Worm (Caenorhabditis elegans) whole organism, late embryonic: ENCODE results near the gene K04C1.2.

Experiments used
- C08G9.2 ChIP-seq: sonication (generic microtip); optimal IDR thresholded peaks from 2 replicates; lab custom pipeline; 2016; ENCODE audit warnings: mild to moderate bottlenecking, missing genetic modification characterization, moderate library complexity, missing compliant biosample characterization
- C38D4.7 ChIP-seq: fragments of 200-800 bp; sonication (Bioruptor generic); optimal IDR thresholded peaks from 2 replicates; lab custom pipeline; 2018; ENCODE audit warnings: mild to moderate bottlenecking, missing genetic modification characterization, moderate library complexity, missing compliant biosample characterization
- F13H6.1 ChIP-seq: sonication (generic microtip); optimal IDR thresholded peaks from 2 replicates; lab custom pipeline; 2016; ENCODE audit warnings: missing genetic modification characterization, missing compliant biosample characterization
- Y22D7AL.16 ChIP-seq: sonication (generic microtip); optimal IDR thresholded peaks from 2 replicates; lab custom pipeline; 2016; ENCODE audit warnings: missing genetic modification characterization, missing compliant biosample characterization
- ceh-14 ChIP-seq: sonication (generic microtip); optimal IDR thresholded peaks from 2 replicates; lab custom pipeline; 2016; ENCODE audit warnings: missing genotype, missing genetic modification characterization, missing compliant biosample characterization
- ceh-2 ChIP-seq: sonication (generic microtip); optimal IDR thresholded peaks from 2 replicates; lab custom pipeline; 2016; ENCODE audit warnings: missing genotype, missing genetic modification characterization, missing compliant biosample characterization
- ceh-22 ChIP-seq: sonication (generic microtip); optimal IDR thresholded peaks from 2 replicates; lab custom pipeline; 2017; ENCODE audit warnings: missing biosample characterization, missing genetic modification characterization
- ceh-24 ChIP-seq: sonication (generic microtip); optimal IDR thresholded peaks from 2 replicates; lab custom pipeline; 2016; ENCODE audit warnings: mild to moderate bottlenecking, missing genetic modification characterization, missing compliant biosample characterization
- ceh-30 ChIP-seq: fragments of 150-350 bp; optimal IDR thresholded peaks from 2 replicates; lab custom pipeline; 2014; ENCODE audit warnings: missing biosample characterization, missing genetic modification characterization
- ceh-48 ChIP-seq: sonication (generic microtip); optimal IDR thresholded peaks from 2 replicates; lab custom pipeline; 2016; ENCODE audit warnings: missing genetic modification characterization, inconsistent platforms, missing compliant biosample characterization
- ceh-9 ChIP-seq: sonication (generic microtip); optimal IDR thresholded peaks from 2 replicates; lab custom pipeline; 2016; ENCODE audit warnings: mild to moderate bottlenecking, missing genetic modification characterization, inconsistent platforms, missing compliant biosample characterization
- dmd-4 ChIP-seq: sonication (generic microtip); optimal IDR thresholded peaks from 2 replicates; lab custom pipeline; 2016; ENCODE audit warnings: borderline replicate concordance, missing genetic modification characterization, missing compliant biosample characterization
- dve-1 ChIP-seq: sonication (generic microtip); optimal IDR thresholded peaks from 2 replicates; lab custom pipeline; 2017; ENCODE audit warnings: antibody characterized with exemption, mild to moderate bottlenecking, missing genetic modification characterization, missing compliant biosample characterization
- elt-2 ChIP-seq: sonication (generic microtip); optimal IDR thresholded peaks from 2 replicates; lab custom pipeline; 2016; ENCODE audit warnings: missing genetic modification reagents, missing genetic modification characterization, missing compliant biosample characterization
- ets-4 ChIP-seq: sonication (generic microtip); optimal IDR thresholded peaks from 2 replicates; lab custom pipeline; 2016; ENCODE audit warnings: missing genetic modification characterization, missing compliant biosample characterization
- fkh-10 ChIP-seq: fragments of 150-350 bp; optimal IDR thresholded peaks from 2 replicates; lab custom pipeline; 2014; ENCODE audit warnings: missing biosample characterization, missing genetic modification reagents, missing genetic modification characterization
- fkh-6 ChIP-seq: sonication (generic microtip); optimal IDR thresholded peaks from 2 replicates; lab custom pipeline; 2016; ENCODE audit warnings: missing genetic modification characterization, missing compliant biosample characterization
- gmeb-2 ChIP-seq: sonication (generic microtip); optimal IDR thresholded peaks from 2 replicates; lab custom pipeline; 2016; ENCODE audit warnings: missing genetic modification characterization, inconsistent platforms, missing compliant biosample characterization
- hlh-13 ChIP-seq: fragments of 200-800 bp; sonication (Bioruptor generic); optimal IDR thresholded peaks from 2 replicates; lab custom pipeline; 2018; ENCODE audit warnings: mild to moderate bottlenecking, missing genetic modification characterization, missing compliant biosample characterization
- hlh-6 ChIP-seq: sonication (generic microtip); optimal IDR thresholded peaks from 2 replicates; lab custom pipeline; 2016; ENCODE audit warnings: missing genotype, missing genetic modification characterization, missing compliant biosample characterization
- madf-2 ChIP-seq: sonication (generic microtip); optimal IDR thresholded peaks from 2 replicates; lab custom pipeline; 2017; ENCODE audit warnings: missing genetic modification characterization, missing compliant biosample characterization
- mec-3 ChIP-seq: sonication (generic microtip); optimal IDR thresholded peaks from 2 replicates; lab custom pipeline; 2016; ENCODE audit warnings: borderline replicate concordance, missing genetic modification characterization, missing compliant biosample characterization
- nfya-1 ChIP-seq: sonication (generic microtip); optimal IDR thresholded peaks from 2 replicates; lab custom pipeline; 2017; ENCODE audit warnings: missing genetic modification characterization, mild to moderate bottlenecking, missing compliant biosample characterization, antibody characterized with exemption, moderate library complexity
- nhr-232 ChIP-seq: sonication (generic microtip); optimal IDR thresholded peaks from 2 replicates; lab custom pipeline; 2016; ENCODE audit warnings: missing genetic modification characterization, missing compliant biosample characterization
- npax-4 ChIP-seq: sonication (generic microtip); optimal IDR thresholded peaks from 2 replicates; lab custom pipeline; 2016; ENCODE audit warnings: missing genetic modification characterization, missing compliant biosample characterization
- odd-2 ChIP-seq: sonication (generic microtip); optimal IDR thresholded peaks from 2 replicates; lab custom pipeline; 2017; ENCODE audit warnings: antibody characterized with exemption, mild to moderate bottlenecking, missing genetic modification characterization, missing compliant biosample characterization
- pag-3 ChIP-seq: sonication (generic microtip); optimal IDR thresholded peaks from 2 replicates; lab custom pipeline; 2016; ENCODE audit warnings: missing compliant biosample characterization, missing genetic modification characterization, borderline replicate concordance
- pat-9 ChIP-seq: fragments of 200-800 bp; sonication (Bioruptor generic); optimal IDR thresholded peaks from 2 replicates; lab custom pipeline; 2018; ENCODE audit warnings: mild to moderate bottlenecking, missing genetic modification characterization, moderate library complexity, missing compliant biosample characterization
- pha-2 ChIP-seq: sonication (generic microtip); optimal IDR thresholded peaks from 2 replicates; lab custom pipeline; 2017; ENCODE audit warnings: mild to moderate bottlenecking, missing genetic modification characterization, missing compliant biosample characterization
- pqm-1 ChIP-seq: sonication (generic microtip); optimal IDR thresholded peaks from 2 replicates; lab custom pipeline; 2016; ENCODE audit warnings: missing genetic modification characterization, missing compliant biosample characterization
- pros-1 ChIP-seq: fragments of 150-350 bp; optimal IDR thresholded peaks from 2 replicates; lab custom pipeline; 2014; ENCODE audit warnings: missing biosample characterization, missing genetic modification reagents, missing genetic modification characterization
- ref-2 ChIP-seq: sonication (generic microtip); optimal IDR thresholded peaks from 2 replicates; lab custom pipeline; 2016; ENCODE audit warnings: missing genetic modification characterization, missing compliant biosample characterization
- rnt-1 ChIP-seq: sonication (generic microtip); optimal IDR thresholded peaks from 2 replicates; lab custom pipeline; 2016; ENCODE audit warnings: missing genetic modification characterization, missing compliant biosample characterization
- sox-2 ChIP-seq: fragments of 200-800 bp; sonication (Bioruptor generic); IDR thresholded peaks from 2 replicates; pipeline ENCODE4 v1.3.6; 2022; ENCODE audit warnings: missing genetic modification reagents, missing genetic modification characterization, missing compliant biosample characterization
- unc-42 ChIP-seq: sonication (generic microtip); optimal IDR thresholded peaks from 2 replicates; lab custom pipeline; 2016; ENCODE audit warnings: missing genotype, missing genetic modification characterization, missing compliant biosample characterization
- unc-86 ChIP-seq: sonication (generic microtip); optimal IDR thresholded peaks from 2 replicates; lab custom pipeline; 2016; ENCODE audit warnings: missing genetic modification characterization, missing compliant biosample characterization
- ztf-16 ChIP-seq: sonication (generic microtip); optimal IDR thresholded peaks from 2 replicates; lab custom pipeline; 2017; ENCODE audit warnings: missing genetic modification characterization, missing compliant biosample characterization

The K04C1.2 gene

DNA sequence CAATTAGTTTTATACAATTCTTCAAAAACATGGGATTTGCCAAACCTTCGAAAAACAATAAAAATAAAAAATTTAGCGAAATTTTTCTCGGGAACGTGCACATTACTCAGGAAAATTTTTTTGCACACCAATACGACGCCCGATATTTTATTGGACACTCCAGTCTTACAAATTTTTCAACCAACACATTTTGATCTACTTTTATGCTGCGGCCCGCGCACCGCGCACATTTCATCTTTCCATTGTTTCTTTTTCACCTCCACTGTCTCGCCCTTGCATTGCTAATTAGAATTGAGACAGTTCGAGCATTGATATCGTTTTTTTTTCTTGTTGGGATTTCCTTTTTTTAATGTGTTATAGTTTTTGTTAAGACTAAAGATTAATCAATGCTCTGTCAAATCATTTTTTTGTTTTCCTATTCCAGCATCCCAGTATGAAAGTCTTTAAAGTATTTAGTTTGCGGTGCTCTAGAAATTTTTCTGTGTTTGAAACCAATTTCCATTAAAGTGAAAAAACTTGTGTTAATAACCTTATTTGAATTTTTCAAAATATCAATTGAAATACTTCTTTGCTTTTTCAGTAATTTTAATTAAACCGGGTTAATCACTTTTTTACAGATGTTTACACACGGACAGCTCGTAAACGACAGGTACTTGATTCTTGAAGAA lies 9.1 kb downstream of the K04C1.2 start, which contains the start of gene K04C1.5:
Gene K04C1.5 (plus strand): TSS at position 618 of the 668 bp plus-strand sequence.
- TF ChIP-seq pat-9: no peak
- no peak for TF ChIP-seq dmd-4 (tag; lab: Kevin White, UChicago)
- TF ChIP-seq unc-42 (tag; lab: Kevin White, UChicago): no peak
- TF ChIP-seq elt-2: no peak
- no peak for TF ChIP-seq pqm-1 (tag; lab: Kevin White, UChicago)
- no peak for TF ChIP-seq ceh-22
- TF ChIP-seq pha-2: no peak
- no peak for TF ChIP-seq ceh-48 (tag; lab: Kevin White, UChicago)
- no peak for TF ChIP-seq ceh-30
- TF ChIP-seq ref-2 (tag; lab: Kevin White, UChicago): no peak
- no peak for TF ChIP-seq ceh-2 (tag; lab: Kevin White, UChicago)

DNA sequence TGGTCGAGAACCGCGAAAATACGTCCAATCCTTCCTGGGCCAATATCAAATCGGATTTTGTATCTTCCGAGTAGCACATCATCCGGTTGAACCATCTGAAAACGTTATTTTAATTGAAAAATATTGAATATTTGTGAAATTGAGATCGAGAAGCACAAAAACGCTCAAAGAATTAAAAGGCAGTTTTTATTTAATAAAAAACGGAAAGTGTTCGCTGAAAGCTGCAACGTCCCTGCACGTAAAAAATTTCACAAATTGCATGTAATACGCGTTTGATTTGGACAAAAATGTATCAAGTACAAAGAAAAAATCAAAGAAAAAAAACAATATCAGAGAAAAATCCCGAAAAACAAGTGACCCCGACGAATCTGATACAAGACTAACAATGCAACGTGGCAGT lies 13.5 kb downstream of the K04C1.2 start, which contains the start of gene E02H4.6:
Gene E02H4.6 (minus strand): TSS at position 101 of the 400 bp plus-strand sequence.
- TF ChIP-seq Y22D7AL.16 (tag; lab: Kevin White, UChicago) (no peak), pat-9 (no peak), hlh-6 (tag; lab: Kevin White, UChicago) (no peak)

DNA sequence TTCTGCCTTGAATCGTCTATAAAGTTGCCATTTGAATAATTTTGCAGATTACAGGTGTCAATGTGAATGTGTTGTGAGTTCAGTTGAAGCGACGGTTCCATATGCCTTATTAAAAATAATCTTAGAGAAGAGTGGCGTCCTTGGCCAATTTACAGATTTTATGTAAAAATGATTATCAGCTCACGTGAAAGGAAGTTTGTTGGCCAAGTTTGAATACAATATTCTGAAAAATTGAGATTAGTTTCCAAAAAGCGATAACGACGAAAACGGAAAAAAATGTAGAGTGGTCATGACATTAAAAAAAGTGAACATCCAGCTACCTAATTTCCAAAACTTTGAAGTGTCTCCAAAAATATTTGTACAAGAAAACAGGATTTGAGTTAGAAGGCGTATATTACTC lies 16.5 kb downstream of the K04C1.2 start, which contains the start of gene E02H4.5:
Gene E02H4.5 (minus strand): TSS at position 101 of the 400 bp plus-strand sequence.
- TF ChIP-seq ztf-16 (tag; lab: Kevin White, UChicago) (no peak), hlh-6 (tag; lab: Kevin White, UChicago) (no peak), ceh-24 (tag; lab: Kevin White, UChicago) (no peak), odd-2 (tag; lab: Kevin White, UChicago) (no peak), C08G9.2 (tag; lab: Kevin White, UChicago) (no peak), hlh-13 (no peak), madf-2 (tag; lab: Kevin White, UChicago) (no peak), npax-4 (no peak), fkh-6 (tag; lab: Kevin White, UChicago) (no peak), sox-2 (GFP tag; lab: Robert Waterston, UW) (no peak), nfya-1 (tag; lab: Kevin White, UChicago) (no peak)

DNA sequence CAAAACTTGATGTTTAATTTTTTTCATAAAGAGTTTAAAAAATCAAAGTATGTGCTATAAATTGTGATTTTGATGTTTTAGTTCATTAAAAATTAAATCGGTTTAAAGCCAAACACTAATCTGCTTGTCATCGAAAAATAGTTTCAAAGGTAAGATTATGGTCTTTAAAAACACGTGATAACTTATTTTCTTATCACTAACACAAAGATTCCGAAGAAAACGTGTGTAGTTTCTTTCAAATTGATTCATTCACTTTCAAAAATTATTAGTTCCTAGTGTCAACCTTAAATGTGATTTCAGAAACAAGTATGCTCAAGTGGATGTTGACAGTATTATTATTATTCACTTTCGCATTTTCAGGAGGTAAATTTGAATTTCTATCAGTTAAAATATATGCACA lies 17.5 kb downstream of the K04C1.2 start, which contains the start of gene E02H4.7:
Gene E02H4.7 (plus strand): TSS at position 301 of the 400 bp plus-strand sequence.
- no peak for TF ChIP-seq gmeb-2 (tag; lab: Kevin White, UChicago)
- no peak for TF ChIP-seq nhr-232 (tag; lab: Kevin White, UChicago)
- TF ChIP-seq pat-9: no peak
- TF ChIP-seq ets-4: no peak
- TF ChIP-seq unc-86 (tag; lab: Kevin White, UChicago): no peak
- TF ChIP-seq ceh-14: no peak
- TF ChIP-seq sox-2 (GFP tag; lab: Robert Waterston, UW): no peak

DNA sequence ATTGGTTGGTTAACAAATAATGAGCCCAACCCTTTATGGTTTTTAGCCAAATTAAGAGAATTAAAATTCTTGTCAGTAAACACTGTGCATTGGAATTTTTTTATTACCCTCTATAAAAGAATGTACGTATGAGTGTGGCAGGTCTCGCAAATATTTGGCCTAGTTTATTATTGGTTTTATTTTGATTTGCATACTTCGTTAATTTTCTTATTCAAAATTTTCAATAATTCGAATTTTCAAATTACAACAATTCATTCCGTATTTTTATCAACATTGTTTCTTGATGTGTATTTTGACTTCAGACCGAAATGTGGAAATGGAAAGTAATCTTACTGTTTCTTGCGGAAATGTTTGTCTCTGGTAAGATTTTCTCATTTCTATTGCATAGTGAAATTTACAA lies 19.2 kb downstream of the K04C1.2 start, which contains the start of gene E02H4.4:
Gene E02H4.4 (plus strand): TSS at position 301 of the 400 bp plus-strand sequence.
- no peak for TF ChIP-seq elt-2
- no peak for TF ChIP-seq hlh-6 (tag; lab: Kevin White, UChicago)
- TF ChIP-seq F13H6.1 (tag; lab: Kevin White, UChicago): no peak
- no peak for TF ChIP-seq ceh-22
- no peak for TF ChIP-seq ceh-24 (tag; lab: Kevin White, UChicago)
- TF ChIP-seq npax-4: no peak
- no peak for TF ChIP-seq dmd-4 (tag; lab: Kevin White, UChicago)
- no peak for TF ChIP-seq C08G9.2 (tag; lab: Kevin White, UChicago)
- no peak for TF ChIP-seq pros-1 (tag; lab: Kevin White, UChicago)
- TF ChIP-seq sox-2 (GFP tag; lab: Robert Waterston, UW): no peak
- TF ChIP-seq ztf-16 (tag; lab: Kevin White, UChicago): no peak
- no peak for TF ChIP-seq fkh-10
- no peak for TF ChIP-seq pag-3 (tag; lab: Kevin White, UChicago)
- no peak for TF ChIP-seq C38D4.7
- no peak for TF ChIP-seq fkh-6 (tag; lab: Kevin White, UChicago)
- TF ChIP-seq rnt-1 (tag; lab: Kevin White, UChicago): no peak
- no peak for TF ChIP-seq ceh-14
- no peak for TF ChIP-seq mec-3 (tag; lab: Kevin White, UChicago)
- no peak for TF ChIP-seq ceh-9 (tag; lab: Kevin White, UChicago)
- TF ChIP-seq dve-1 (tag; lab: Kevin White, UChicago): no peak
